Worm (Caenorhabditis elegans): ENCODE data around the gene clc-26.

ce11 chrIII:1034853-1035252 lies 4.0 kb upstream of the clc-26 start:
- TF ChIP-seq T22C8.4 (GFP tag; IDR thresholded peaks at IDR 0.05) (no peak), ztf-29 (GFP tag; IDR thresholded peaks at IDR 0.05) (no peak), tab-1 (GFP tag; IDR thresholded peaks at IDR 0.05) (no peak), flt-1 (GFP tag; IDR thresholded peaks at IDR 0.05) (no peak), ref-1 (GFP tag; conservative IDR thresholded peaks at IDR 0.05) (no peak), klf-2 (GFP tag; conservative IDR thresholded peaks at IDR 0.05) (no peak), cog-1 (tag; optimal IDR thresholded peaks at IDR 0.05) (no peak), med-1 (GFP tag; optimal IDR thresholded peaks at IDR 0.05; ENCODE audit: insufficient read depth) (no peak), ztf-23 (GFP tag; IDR thresholded peaks at IDR 0.05) (no peak)

Data from whole organism, midembryonic.